Worm (Caenorhabditis elegans): Measurements from ENCODE around the gene nlp-58.

ce11 chrV:9918410-9918809, 30.3 kb downstream of the nlp-58 start, which contains the start of gene C50H2.5:
- TF ChIP-seq tbx-37 (GFP tag; conservative IDR thresholded peaks at IDR 0.05) (no peak), ets-7 (tag; optimal IDR thresholded peaks at IDR 0.05) (no peak), ama-1 (optimal IDR thresholded peaks at IDR 0.05) (no peak), tra-4 (tag; optimal IDR thresholded peaks at IDR 0.05) (no peak), flt-1 (GFP tag; IDR thresholded peaks at IDR 0.05) (no peak), pes-1 (GFP tag; IDR thresholded peaks at IDR 0.05) (no peak), scrt-1 (GFP tag; IDR thresholded peaks at IDR 0.05) (no peak), ceh-36 (tag; optimal IDR thresholded peaks at IDR 0.05) (no peak), hnd-1 (tag; optimal IDR thresholded peaks at IDR 0.05) (no peak), ceh-13 (GFP tag; optimal IDR thresholded peaks at IDR 0.05) (no peak), hmbx-1 (tag; optimal IDR thresholded peaks at IDR 0.05) (no peak), B0310.2 (tag; optimal IDR thresholded peaks at IDR 0.05) (no peak), sea-1 (GFP tag; conservative IDR thresholded peaks at IDR 0.05) (no peak)

All from whole organism, early embryonic.